Fruit fly (Drosophila melanogaster) whole organism, embryonic: ENCODE results near the gene ebd1.

Experiments
- ATbp ChIP-seq: fragments of 200-800 bp; sonication (Bioruptor generic); optimal IDR thresholded peaks from 2 replicates; lab custom pipeline; 2017; ENCODE audit warnings: missing biosample characterization, mild to moderate bottlenecking, missing genetic modification characterization, missing genetic modification reagents
- Antp ChIP-seq: fragments of 200-800 bp; sonication (Bioruptor generic); optimal IDR thresholded peaks from 3 replicates; lab custom pipeline; 2016; ENCODE audit warnings: missing biosample characterization, missing genetic modification characterization
- B-H2 ChIP-seq: fragments of 200-800 bp; sonication (Bioruptor generic); optimal IDR thresholded peaks from 2 replicates; lab custom pipeline; 2018; ENCODE audit warnings: missing biosample characterization, mild to moderate bottlenecking, missing genetic modification characterization
- BtbVII ChIP-seq: fragments of 200-800 bp; sonication (Bioruptor generic); optimal IDR thresholded peaks from 3 replicates; lab custom pipeline; 2017; ENCODE audit warnings: missing biosample characterization, mild to moderate bottlenecking, missing genetic modification characterization
- CG1024 ChIP-seq: fragments of 200-800 bp; sonication (Bioruptor generic); IDR thresholded peaks from 2 replicates; pipeline ENCODE4 v1.3.6; 2022; ENCODE audit warnings: missing biosample characterization, missing genetic modification characterization
- CG10274 ChIP-seq: fragments of 200-800 bp; sonication (Bioruptor generic); optimal IDR thresholded peaks from 3 replicates; lab custom pipeline; 2017; ENCODE audit warnings: missing biosample characterization, mild to moderate bottlenecking, missing genetic modification characterization
- CG11085 ChIP-seq: fragments of 200-800 bp; sonication (Bioruptor generic); IDR thresholded peaks from 2 replicates; pipeline ENCODE4 v1.3.6; 2022; ENCODE audit warnings: missing biosample characterization, missing genetic modification characterization
- CG11504 ChIP-seq: fragments of 200-800 bp; sonication (Bioruptor generic); optimal IDR thresholded peaks from 3 replicates; lab custom pipeline; 2019; ENCODE audit warnings: missing biosample characterization, mild to moderate bottlenecking, missing genetic modification characterization, moderate library complexity
- CG12219 ChIP-seq: fragments of 200-800 bp; sonication (Bioruptor generic); optimal IDR thresholded peaks from 3 replicates; lab custom pipeline; 2018; ENCODE audit warnings: missing biosample characterization, mild to moderate bottlenecking, missing genetic modification characterization
- CG13775 ChIP-seq: fragments of 200-800 bp; sonication (Bioruptor generic); optimal IDR thresholded peaks from 3 replicates; lab custom pipeline; 2017; ENCODE audit warnings: missing biosample characterization, mild to moderate bottlenecking, missing genetic modification characterization
- CG14050 ChIP-seq: fragments of 200-800 bp; sonication (Bioruptor generic); IDR thresholded peaks from 3 replicates; pipeline ENCODE4 v1.3.6; 2022; ENCODE audit warnings: missing biosample characterization, missing genetic modification characterization
- CG14667 ChIP-seq: fragments of 200-800 bp; sonication (Bioruptor generic); IDR thresholded peaks from 2 replicates; pipeline ENCODE4 v1.3.6; 2022; ENCODE audit warnings: missing biosample characterization, missing genetic modification characterization
- CG15601 ChIP-seq: fragments of 200-800 bp; sonication (Bioruptor generic); optimal IDR thresholded peaks from 3 replicates; lab custom pipeline; 2019; ENCODE audit warnings: missing biosample characterization, mild to moderate bottlenecking, missing genetic modification characterization, moderate library complexity
- CG16863 ChIP-seq: fragments of 200-800 bp; sonication (Bioruptor generic); optimal IDR thresholded peaks from 3 replicates; lab custom pipeline; 2016; ENCODE audit warnings: missing biosample characterization, missing genetic modification characterization
- CG17186 ChIP-seq: fragments of 200-800 bp; sonication (Bioruptor generic); optimal IDR thresholded peaks from 3 replicates; lab custom pipeline; 2017; ENCODE audit warnings: missing biosample characterization, missing genetic modification reagents, missing genetic modification characterization
- CG17361 ChIP-seq: fragments of 200-800 bp; sonication (Bioruptor generic); IDR thresholded peaks from 3 replicates; pipeline ENCODE4 v1.3.6; 2022; ENCODE audit warnings: missing biosample characterization, missing genetic modification characterization
- CG18764 ChIP-seq: fragments of 200-800 bp; sonication (Bioruptor generic); optimal IDR thresholded peaks from 3 replicates; lab custom pipeline; 2016; ENCODE audit warnings: missing biosample characterization, missing genetic modification characterization
- CG2202 ChIP-seq: fragments of 200-800 bp; sonication (Bioruptor generic); optimal IDR thresholded peaks from 2 replicates; lab custom pipeline; 2018; ENCODE audit warnings: missing biosample characterization, mild to moderate bottlenecking, missing genetic modification characterization
- CG32767 ChIP-seq: fragments of 200-800 bp; sonication (Bioruptor generic); IDR thresholded peaks from 2 replicates; pipeline ENCODE4 v1.3.6; 2022; ENCODE audit warnings: missing biosample characterization, missing genetic modification characterization
- CG34376 ChIP-seq: fragments of 200-800 bp; sonication (Bioruptor generic); optimal IDR thresholded peaks from 2 replicates; lab custom pipeline; 2018; ENCODE audit warnings: missing biosample characterization, mild to moderate bottlenecking, missing genetic modification characterization
- CG3838 ChIP-seq: fragments of 200-800 bp; sonication (Bioruptor generic); optimal IDR thresholded peaks from 3 replicates; lab custom pipeline; 2016; ENCODE audit warnings: missing biosample characterization, missing genetic modification characterization
- CG5180 ChIP-seq: fragments of 200-800 bp; sonication (Bioruptor generic); optimal IDR thresholded peaks from 3 replicates; lab custom pipeline; 2017; ENCODE audit warnings: missing biosample characterization, missing genetic modification characterization, mild to moderate bottlenecking, moderate library complexity, missing genetic modification reagents
- CG5245 ChIP-seq: fragments of 200-800 bp; sonication (Bioruptor generic); optimal IDR thresholded peaks from 3 replicates; lab custom pipeline; 2016; ENCODE audit warnings: missing biosample characterization, missing genetic modification characterization
- CG7963 ChIP-seq: fragments of 200-800 bp; sonication (Bioruptor generic); IDR thresholded peaks from 3 replicates; pipeline ENCODE4 v1.3.6; 2022; ENCODE audit warnings: missing biosample characterization, missing genetic modification characterization; ENCODE audit not compliant: partially characterized antibody
- CG8089 ChIP-seq: fragments of 200-800 bp; sonication (Bioruptor generic); optimal IDR thresholded peaks from 3 replicates; lab custom pipeline; 2016; ENCODE audit warnings: missing biosample characterization, missing genetic modification characterization
- D19A ChIP-seq: fragments of 200-800 bp; optimal IDR thresholded peaks from 3 replicates; lab custom pipeline; 2019; ENCODE audit warnings: missing biosample characterization, mild to moderate bottlenecking, missing genetic modification characterization, moderate library complexity
- Doc2 ChIP-seq: fragments of 200-800 bp; sonication (Bioruptor generic); IDR thresholded peaks from 2 replicates; pipeline ENCODE4 v1.3.6; 2022; ENCODE audit warnings: missing biosample characterization, missing genetic modification characterization
- ERR ChIP-seq: fragments of 200-800 bp; sonication (Bioruptor generic); optimal IDR thresholded peaks from 2 replicates; lab custom pipeline; 2016; ENCODE audit warnings: missing biosample characterization, missing genetic modification characterization
- Fer1 ChIP-seq: fragments of 200-800 bp; sonication (Bioruptor generic); optimal IDR thresholded peaks from 2 replicates; lab custom pipeline; 2017; ENCODE audit warnings: missing biosample characterization, mild to moderate bottlenecking, missing genetic modification characterization
- H15 ChIP-seq: fragments of 200-800 bp; sonication (Bioruptor generic); IDR thresholded peaks from 3 replicates; pipeline ENCODE4 v1.3.6; 2022; ENCODE audit warnings: missing biosample characterization, missing genetic modification characterization
- Max ChIP-seq: fragments of 200-800 bp; sonication (Bioruptor generic); optimal IDR thresholded peaks from 2 replicates; lab custom pipeline; 2016; ENCODE audit warnings: missing biosample characterization, mild to moderate bottlenecking, missing genetic modification characterization
- Myb ChIP-seq: fragments of 200-800 bp; sonication (Bioruptor generic); optimal IDR thresholded peaks from 2 replicates; lab custom pipeline; 2016; ENCODE audit warnings: missing biosample characterization, missing genetic modification characterization
- NFAT ChIP-seq: fragments of 200-800 bp; sonication (Bioruptor generic); IDR thresholded peaks from 2 replicates; pipeline ENCODE4 v1.3.6; 2022; ENCODE audit warnings: missing biosample characterization, missing genetic modification characterization
- Neu2 ChIP-seq: fragments of 200-800 bp; sonication (Bioruptor generic); optimal IDR thresholded peaks from 3 replicates; lab custom pipeline; 2016; ENCODE audit warnings: missing biosample characterization, missing genetic modification characterization, borderline replicate concordance
- Nf-YA ChIP-seq: fragments of 200-800 bp; sonication (Bioruptor generic); IDR thresholded peaks from 2 replicates; pipeline ENCODE4 v1.3.6; 2022; ENCODE audit warnings: missing biosample characterization, missing genetic modification characterization
- Optix ChIP-seq: fragments of 200-800 bp; sonication (Bioruptor generic); IDR thresholded peaks from 3 replicates; pipeline ENCODE4 v1.3.6; 2022; ENCODE audit warnings: missing biosample characterization, missing genetic modification characterization
- Spps ChIP-seq: fragments of 200-800 bp; sonication (Bioruptor generic); optimal IDR thresholded peaks from 2 replicates; lab custom pipeline; 2018; ENCODE audit warnings: missing biosample characterization, mild to moderate bottlenecking, missing genetic modification characterization
- Taf1 ChIP-seq: fragments of 200-800 bp; sonication (Bioruptor generic); IDR thresholded peaks from 2 replicates; pipeline ENCODE4 v1.3.6; 2022; ENCODE audit warnings: missing biosample characterization, missing genetic modification characterization
- crp ChIP-seq, 2 experiments: fragments of 200-800 bp; sonication (Bioruptor generic); optimal IDR thresholded peaks; 2 replicates in 1 of 2; 3 replicates in 1 of 2; lab custom pipeline; 2017; ENCODE audit warnings: missing biosample characterization in 2 of 2, missing genetic modification characterization in 2 of 2, mild to moderate bottlenecking in 1 of 2, moderate library complexity in 1 of 2
- ewg ChIP-seq: fragments of 200-800 bp; sonication (Bioruptor generic); optimal IDR thresholded peaks from 3 replicates; lab custom pipeline; 2017; ENCODE audit warnings: mild to moderate bottlenecking, missing biosample characterization, missing genetic modification reagents, missing genetic modification characterization
- fd3F ChIP-seq: fragments of 200-800 bp; sonication (Bioruptor generic); optimal IDR thresholded peaks from 2 replicates; lab custom pipeline; 2018; ENCODE audit warnings: missing biosample characterization, mild to moderate bottlenecking, missing genetic modification characterization, moderate library complexity
- gcm ChIP-seq: fragments of 200-800 bp; sonication (Bioruptor generic); optimal IDR thresholded peaks from 2 replicates; lab custom pipeline; 2019; ENCODE audit warnings: missing biosample characterization, mild to moderate bottlenecking, missing genetic modification characterization, moderate library complexity
- grn ChIP-seq: fragments of 200-800 bp; sonication (Bioruptor generic); optimal IDR thresholded peaks from 3 replicates; lab custom pipeline; 2017; ENCODE audit warnings: missing biosample characterization, missing genetic modification characterization
- jigr1 ChIP-seq: fragments of 200-800 bp; sonication (Bioruptor generic); IDR thresholded peaks from 3 replicates; pipeline ENCODE4 v1.3.6; 2022; ENCODE audit warnings: missing biosample characterization, missing genetic modification characterization
- kni ChIP-seq: fragments of 200-800 bp; sonication (Bioruptor generic); optimal IDR thresholded peaks from 3 replicates; lab custom pipeline; 2017; ENCODE audit warnings: mild to moderate bottlenecking, missing biosample characterization, missing genetic modification reagents, missing genetic modification characterization
- sna ChIP-seq: fragments of 200-800 bp; sonication (Bioruptor generic); IDR thresholded peaks from 2 replicates; pipeline ENCODE4 v1.3.6; 2022; ENCODE audit warnings: missing biosample characterization, missing genetic modification characterization; ENCODE audit not compliant: partially characterized antibody
- wor ChIP-seq: fragments of 200-800 bp; sonication (Bioruptor generic); IDR thresholded peaks from 2 replicates; pipeline ENCODE4 v1.3.6; 2022; ENCODE audit warnings: missing biosample characterization, missing genetic modification characterization
- z ChIP-seq: fragments of 200-800 bp; sonication (Bioruptor generic); IDR thresholded peaks from 3 replicates; pipeline ENCODE4 v1.3.6; 2022; ENCODE audit warnings: missing biosample characterization, missing genetic modification characterization

Gene ebd1

DNA sequence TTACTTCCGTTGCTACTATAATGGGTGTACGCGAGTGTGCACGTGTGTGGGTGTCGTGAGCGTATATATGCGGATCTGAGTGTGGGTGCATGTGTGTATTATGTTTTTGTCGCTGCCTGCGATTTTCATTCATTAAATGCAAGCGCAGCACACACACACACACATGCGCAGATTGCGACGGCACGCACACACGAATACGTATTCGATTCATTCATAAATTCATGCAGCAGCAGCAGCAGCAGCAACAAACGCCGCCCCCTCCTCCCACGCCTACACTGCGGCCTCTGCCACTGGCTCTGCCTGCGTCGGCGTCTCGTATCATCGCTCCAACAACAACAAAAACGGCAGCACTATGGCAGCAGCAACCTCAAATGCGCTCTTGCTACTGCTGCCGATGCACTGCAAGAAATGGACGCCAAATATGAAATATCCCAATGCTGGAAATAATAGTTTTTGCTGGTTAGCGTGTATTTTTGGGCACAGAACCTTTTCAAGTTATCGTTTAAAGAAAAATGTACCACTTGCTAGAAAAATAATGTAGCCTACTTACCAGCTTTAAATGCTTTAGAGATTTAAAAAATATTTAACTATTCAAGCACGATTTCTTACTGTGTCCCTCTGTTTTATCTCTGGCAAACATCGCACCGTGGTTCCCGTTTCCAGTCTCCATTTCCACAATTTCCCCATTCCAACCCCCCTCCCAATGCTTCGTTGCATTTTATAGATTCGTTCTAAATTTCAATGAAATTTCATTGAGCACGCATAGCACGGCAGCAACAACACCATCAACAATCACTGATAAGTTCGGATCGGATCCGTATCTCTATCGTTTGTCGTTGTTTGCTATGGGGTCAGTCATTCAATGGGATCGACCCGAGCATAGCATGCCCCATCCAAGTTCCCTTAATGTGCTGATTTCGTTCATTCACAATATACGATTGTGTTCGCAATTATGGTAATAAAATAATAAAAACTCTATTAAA, 51.8 kb downstream of the ebd1 start (continued):
- peak in 1 of 2 experiments; percentile 22 for TF ChIP-seq crp (GFP tag; optimal IDR thresholded peaks at IDR 0.05; lab: Kevin White, UChicago)
- peak; percentile 87 for TF ChIP-seq ewg (GFP tag; lab: Kevin White, UChicago)
- TF ChIP-seq kni (GFP tag; lab: Kevin White, UChicago): peak; percentile 72
- peak; percentile 88 for TF ChIP-seq Optix (GFP tag; lab: Robert Waterston, UW)
- TF ChIP-seq CG2202 (tag; lab: Kevin White, UChicago): peak; percentile 86
- TF ChIP-seq D19A: peak; percentile 86
- TF ChIP-seq Taf1: 0 out of 2 replicates have a peak, but pooled peaks have one; percentile 24
- peak; percentile 77 for TF ChIP-seq CG32767 (GFP tag; lab: Robert Waterston, UW)
- peak; percentile 23 for TF ChIP-seq CG10274 (GFP tag; lab: Kevin White, UChicago)
- TF ChIP-seq Myb: peak; percentile 59
- peak; percentile 85 for TF ChIP-seq CG1024 (GFP tag; lab: Robert Waterston, UW)
- TF ChIP-seq CG7963: no peak
- 0 out of 2 replicates have a peak, but pooled peaks have one; percentile 24 for TF ChIP-seq NFAT
- TF ChIP-seq Neu2 (GFP tag; lab: Kevin White, UChicago): no peak
- peak; percentile 12 for TF ChIP-seq fd3F (GFP tag; lab: Kevin White, UChicago)
- peak; percentile 61 for TF ChIP-seq CG34376 (GFP tag; lab: Kevin White, UChicago)
- TF ChIP-seq ERR (GFP tag; lab: Kevin White, UChicago): peak; percentile 12
- TF ChIP-seq B-H2 (GFP tag; lab: Kevin White, UChicago): no peak
- TF ChIP-seq Spps: peak; percentile 59
- peak; percentile 90 for TF ChIP-seq CG15601 (tag; lab: Kevin White, UChicago)
- TF ChIP-seq CG17186 (GFP tag; lab: Kevin White, UChicago): peak; percentile 54
- peak; percentile 86 for TF ChIP-seq CG16863 (GFP tag; lab: Kevin White, UChicago)
- TF ChIP-seq CG18764 (GFP tag; lab: Kevin White, UChicago): peak; percentile 68
- TF ChIP-seq Fer1 (GFP tag; lab: Kevin White, UChicago): peak; percentile 2
- TF ChIP-seq Antp (GFP tag; lab: Kevin White, UChicago): peak; percentile 87
- peak; percentile 69 for TF ChIP-seq CG13775
- peak; percentile 63 for TF ChIP-seq Max (GFP tag; lab: Kevin White, UChicago)
- TF ChIP-seq CG14050 (GFP tag; lab: Robert Waterston, UW): peak; percentile 64; the same call in 2 of the 3 replicates
- TF ChIP-seq grn (GFP tag; lab: Kevin White, UChicago): peak; percentile 92
- peak; percentile 57 for TF ChIP-seq BtbVII (GFP tag; lab: Kevin White, UChicago)
- peak; percentile 74 for TF ChIP-seq jigr1 (GFP tag; lab: Robert Waterston, UW)
- peak; percentile 85 for TF ChIP-seq CG8089
- peak; percentile 87 for TF ChIP-seq wor (GFP tag; lab: Robert Waterston, UW)
- TF ChIP-seq Doc2 (GFP tag; lab: Robert Waterston, UW): no peak
- TF ChIP-seq Nf-YA (GFP tag; lab: Robert Waterston, UW): peak; percentile 47
- peak; percentile 64 for TF ChIP-seq CG14667 (GFP tag; lab: Robert Waterston, UW)
- TF ChIP-seq sna (GFP tag; lab: Robert Waterston, UW): no peak
- peak; percentile 84 for TF ChIP-seq gcm (GFP tag; lab: Kevin White, UChicago)
- no peak for TF ChIP-seq CG11085 (GFP tag; lab: Robert Waterston, UW)
- TF ChIP-seq CG5245 (GFP tag; lab: Kevin White, UChicago): peak; percentile 70
- peak; percentile 58 for TF ChIP-seq CG5180 (GFP tag; lab: Kevin White, UChicago)
- TF ChIP-seq CG12219: peak; percentile 76
- TF ChIP-seq H15: peak; percentile 83
- TF ChIP-seq CG17361: peak; percentile 70
- TF ChIP-seq CG11504: peak; percentile 88
- TF ChIP-seq ATbp (GFP tag; lab: Kevin White, UChicago): peak; percentile 90
- peak; percentile 32 for TF ChIP-seq CG3838 (GFP tag; lab: Kevin White, UChicago)
- 0 out of 3 replicates have a peak, but pooled peaks have one; percentile 50 for TF ChIP-seq z (GFP tag; lab: Robert Waterston, UW)
